Fruit fly (Drosophila melanogaster): ENCODE data around the gene CG11403.
A peak's percentile ranks its signal among the peaks of the same experiment; 100 is the strongest.

CG11403 gene

dm6 chrX:1275018-1275820, 35.5 kb upstream of the CG11403 start, which contains the start of gene Atf3 (continued):
- TF ChIP-seq CG14441 (GFP tag; IDR thresholded peaks at IDR 0.05): peak; percentile 99
- peak; percentile 98 for TF ChIP-seq HLH3B (GFP tag; IDR thresholded peaks at IDR 0.05)
- peak; percentile 94 for TF ChIP-seq CG3163 (GFP tag; optimal IDR thresholded peaks at IDR 0.05)
- TF ChIP-seq Antp (GFP tag; optimal IDR thresholded peaks at IDR 0.05): peak; percentile 99
- TF ChIP-seq CkIIα-i1 (GFP tag; IDR thresholded peaks at IDR 0.05): peak; percentile 95
- peak; percentile 98 for TF ChIP-seq CG18764 (GFP tag; optimal IDR thresholded peaks at IDR 0.05)
- peak; percentile 96 for TF ChIP-seq sqz (GFP tag; optimal IDR thresholded peaks at IDR 0.05)
- peak; percentile 98 for TF ChIP-seq CG8089 (GFP tag; optimal IDR thresholded peaks at IDR 0.05)
- peak; percentile 99 for TF ChIP-seq grau (tag; optimal IDR thresholded peaks at IDR 0.05)
- TF ChIP-seq lbe (GFP tag; optimal IDR thresholded peaks at IDR 0.05): peak; percentile 92
- TF ChIP-seq Sin3A (optimal IDR thresholded peaks at IDR 0.05): no peak
- TF ChIP-seq CG11398 (GFP tag; optimal IDR thresholded peaks at IDR 0.05): peak; percentile 99
- TF ChIP-seq crp (GFP tag; optimal IDR thresholded peaks at IDR 0.05): peak in 1 of 2 experiments; percentile 75
- TF ChIP-seq CG7271 (tag; optimal IDR thresholded peaks at IDR 0.05): peak; percentile 85
- TF ChIP-seq scrt (GFP tag; optimal IDR thresholded peaks at IDR 0.05): peak; percentile 97
- peak; percentile 99 for TF ChIP-seq slou (GFP tag; optimal IDR thresholded peaks at IDR 0.05)
- TF ChIP-seq CG8290 (GFP tag; optimal IDR thresholded peaks at IDR 0.05): peak; percentile 93
- peak; percentile 69 to 100 for TF ChIP-seq CG8290 (tag; optimal IDR thresholded peaks at IDR 0.05)
- TF ChIP-seq MESR4 (GFP tag; optimal IDR thresholded peaks at IDR 0.05): peak; percentile 76
- peak; percentile 97 for TF ChIP-seq NC2α (GFP tag; optimal IDR thresholded peaks at IDR 0.05)
- TF ChIP-seq grn (GFP tag; optimal IDR thresholded peaks at IDR 0.05): peak; percentile 87
- peak; percentile 93 for TF ChIP-seq CG8359 (GFP tag; optimal IDR thresholded peaks at IDR 0.05; ENCODE audit: borderline replicate concordance)
- TF ChIP-seq CG16813 (GFP tag; IDR thresholded peaks at IDR 0.05; ENCODE audit: partially characterized antibody): no peak
- peak; percentile 99 for TF ChIP-seq CG9876 (GFP tag; optimal IDR thresholded peaks at IDR 0.05)
- TF ChIP-seq CG2120 (GFP tag; optimal IDR thresholded peaks at IDR 0.05): peak; percentile 100
- no peak for TF ChIP-seq Trl (optimal IDR thresholded peaks at IDR 0.05)
- TF ChIP-seq Trl (GFP tag; optimal IDR thresholded peaks at IDR 0.05): peak; percentile 99
- peak; percentile 99 for TF ChIP-seq CrebB (tag; optimal IDR thresholded peaks at IDR 0.05)
- peak; percentile 97 for TF ChIP-seq salm (tag; optimal IDR thresholded peaks at IDR 0.05)
- TF ChIP-seq vnd (GFP tag; IDR thresholded peaks at IDR 0.05; ENCODE audit: partially characterized antibody): no peak
- peak; percentile 99 for TF ChIP-seq slp2 (GFP tag; optimal IDR thresholded peaks at IDR 0.05)
- peak; percentile 97 for TF ChIP-seq trh (GFP tag; optimal IDR thresholded peaks at IDR 0.05)
- TF ChIP-seq sug (tag; optimal IDR thresholded peaks at IDR 0.05): peak; percentile 98
- peak; percentile 91 for TF ChIP-seq crol (GFP tag; IDR thresholded peaks at IDR 0.05)
- TF ChIP-seq Dll (GFP tag; IDR thresholded peaks at IDR 0.05; ENCODE audit: partially characterized antibody): no peak
- TF ChIP-seq ken (GFP tag; IDR thresholded peaks at IDR 0.05): peak; percentile 98
- TF ChIP-seq CG4404 (GFP tag; IDR thresholded peaks at IDR 0.05): peak; percentile 99
- peak; percentile 97 for TF ChIP-seq CG1529 (GFP tag; optimal IDR thresholded peaks at IDR 0.05)
- peak; percentile 89 for TF ChIP-seq CG33557 (GFP tag; optimal IDR thresholded peaks at IDR 0.05)
- TF ChIP-seq twi (tag; optimal IDR thresholded peaks at IDR 0.05): peak; percentile 96
- peak; percentile 98 for TF ChIP-seq CG12299 (tag; optimal IDR thresholded peaks at IDR 0.05)
- TF ChIP-seq NfI (GFP tag; optimal IDR thresholded peaks at IDR 0.05): peak; percentile 99
- TF ChIP-seq klu (GFP tag; IDR thresholded peaks at IDR 0.05): peak; percentile 99
- TF ChIP-seq CG18262 (tag; optimal IDR thresholded peaks at IDR 0.05): peak; percentile 98
- peak; percentile 96 for TF ChIP-seq CG15514 (GFP tag; optimal IDR thresholded peaks at IDR 0.05)
- peak; percentile 13 for TF ChIP-seq CG15479 (GFP tag; optimal IDR thresholded peaks at IDR 0.05)
- peak; percentile 97 for TF ChIP-seq Ravus (GFP tag; IDR thresholded peaks at IDR 0.05)
- TF ChIP-seq CG30020 (tag; optimal IDR thresholded peaks at IDR 0.05): peak; percentile 87
- peak; percentile 94 for TF ChIP-seq kni (GFP tag; optimal IDR thresholded peaks at IDR 0.05)
- peak; percentile 90 for TF ChIP-seq TFAM (GFP tag; optimal IDR thresholded peaks at IDR 0.05)
